Fruit fly (Drosophila melanogaster) Kc167 (cell line): ENCODE data around the gene ATP6AP2.

Experiments used
- Myc ChIP-seq: fragments of >200 bp; optimal IDR thresholded peaks from 2 replicates; lab custom pipeline; 2017; ENCODE audit warnings: missing external identifiers
- Sin3A ChIP-seq: fragments of >200 bp; optimal IDR thresholded peaks from 2 replicates; lab custom pipeline; 2018; ENCODE audit warnings: missing external identifiers
- h ChIP-seq: fragments of >200 bp; optimal IDR thresholded peaks from 3 replicates; lab custom pipeline; 2018; ENCODE audit warnings: missing external identifiers
- insv ChIP-seq: fragments of >200 bp; optimal IDR thresholded peaks from 3 replicates; lab custom pipeline; 2018; ENCODE audit warnings: missing external identifiers
- psq ChIP-seq: fragments of >200 bp; optimal IDR thresholded peaks from 2 replicates; lab custom pipeline; 2017; ENCODE audit warnings: missing external identifiers
- ttk ChIP-seq: sonication (Bioruptor generic); optimal IDR thresholded peaks from 2 replicates; lab custom pipeline; 2017; ENCODE audit warnings: missing external identifiers

ATP6AP2 gene

dm6 chr3R:9246366-9246765 is 14.1 kb upstream of the ATP6AP2 start, which contains the start of gene CG8420:
Gene CG8420 (plus strand): TSS chr3R:9246649.
- TF ChIP-seq ttk (lab: Kevin White, UChicago), result no peak
- TF ChIP-seq Sin3A (lab: Kevin White, UChicago), result no peak
- TF ChIP-seq h (lab: Kevin White, UChicago), result no peak
- no peak for TF ChIP-seq Myc (lab: Kevin White, UChicago)
- no peak for TF ChIP-seq insv (lab: Kevin White, UChicago)
- no peak for TF ChIP-seq psq (lab: Kevin White, UChicago)

dm6 chr3R:9246879-9247621 is 13.4 kb upstream of the ATP6AP2 start:
- TF ChIP-seq h (lab: Kevin White, UChicago) (no peak), Myc (lab: Kevin White, UChicago) (no peak), insv (lab: Kevin White, UChicago) (no peak)

dm6 chr3R:9249025-9249735 is 11.3 kb upstream of the ATP6AP2 start:
- no peak for TF ChIP-seq Myc (lab: Kevin White, UChicago)
- no peak for TF ChIP-seq ttk (lab: Kevin White, UChicago)
- TF ChIP-seq Sin3A (lab: Kevin White, UChicago), result no peak
- TF ChIP-seq psq (lab: Kevin White, UChicago), result no peak
- TF ChIP-seq h (lab: Kevin White, UChicago), result no peak
- no peak for TF ChIP-seq insv (lab: Kevin White, UChicago)

dm6 chr3R:9249736-9250044 is 10.7 kb upstream of the ATP6AP2 start:
- TF ChIP-seq insv (lab: Kevin White, UChicago), result no peak
- TF ChIP-seq Myc (lab: Kevin White, UChicago), result no peak
- TF ChIP-seq h (lab: Kevin White, UChicago), result no peak
- no peak for TF ChIP-seq Sin3A (lab: Kevin White, UChicago)
- TF ChIP-seq psq (lab: Kevin White, UChicago), result no peak
- no peak for TF ChIP-seq ttk (lab: Kevin White, UChicago)

- TF ChIP-seq ttk (lab: Kevin White, UChicago), result no peak
Observed at dm6 chr3R:9250868-9251267, 9.6 kb upstream of the ATP6AP2 start.

- no peak for TF ChIP-seq ttk (lab: Kevin White, UChicago)
Observed at dm6 chr3R:9251543-9251942, 8.9 kb upstream of the ATP6AP2 start, which contains the start of gene St2. Gene St2 (plus strand): TSS chr3R:9251843.

- TF ChIP-seq insv (lab: Kevin White, UChicago), result no peak
- TF ChIP-seq psq (lab: Kevin White, UChicago), result no peak
- no peak for TF ChIP-seq ttk (lab: Kevin White, UChicago)
- TF ChIP-seq Myc (lab: Kevin White, UChicago), result no peak
- no peak for TF ChIP-seq Sin3A (lab: Kevin White, UChicago)
Observed at dm6 chr3R:9254798-9255197, 5.6 kb upstream of the ATP6AP2 start, which contains the start of gene CG16734. Gene CG16734 (plus strand): TSS chr3R:9255052.

- no peak for TF ChIP-seq psq (lab: Kevin White, UChicago)
- TF ChIP-seq h (lab: Kevin White, UChicago), result no peak
Observed at dm6 chr3R:9257616-9258015, 2.8 kb upstream of the ATP6AP2 start, which contains the start of gene CG16736. Gene CG16736 (minus strand): TSS chr3R:9257716.

- no peak for TF ChIP-seq ttk (lab: Kevin White, UChicago)
- TF ChIP-seq h (lab: Kevin White, UChicago), result no peak
- no peak for TF ChIP-seq Sin3A (lab: Kevin White, UChicago)
Observed at dm6 chr3R:9258252-9259225, 1.9 kb upstream of the ATP6AP2 start, which contains the start of the genes Ibf2 and Ibf1. Gene Ibf2 (minus strand): TSS chr3R:9258501. Gene Ibf1 (plus strand): TSS chr3R:9258964.

- TF ChIP-seq psq (lab: Kevin White, UChicago) (no peak), Sin3A (lab: Kevin White, UChicago) (no peak), ttk (lab: Kevin White, UChicago) (no peak), h (lab: Kevin White, UChicago) (no peak), insv (lab: Kevin White, UChicago) (no peak), Myc (lab: Kevin White, UChicago) (no peak)
Observed at dm6 chr3R:9264042-9264441, 3.6 kb downstream of the ATP6AP2 start, which contains the start of gene sage. Gene sage (minus strand): TSS chr3R:9264142.

- TF ChIP-seq h (lab: Kevin White, UChicago) (no peak), insv (lab: Kevin White, UChicago) (no peak), ttk (lab: Kevin White, UChicago) (no peak), Sin3A (lab: Kevin White, UChicago) (no peak), psq (lab: Kevin White, UChicago) (no peak), Myc (lab: Kevin White, UChicago) (no peak)
Observed at dm6 chr3R:9266765-9267164, 6.3 kb downstream of the ATP6AP2 start, which contains the start of the genes TrpRS and Vps16A. Gene TrpRS (minus strand): TSS chr3R:9266904. Gene Vps16A (plus strand): TSS chr3R:9267019.
